Fruit fly (Drosophila melanogaster) whole organism, pupa: ENCODE results near the gene CG9132.
A peak's percentile ranks its signal among the peaks of the same experiment; 100 is the strongest.

Experiments
- CG10348 ChIP-seq: fragments of 200-800 bp; sonication (Bioruptor generic); IDR thresholded peaks from 2 replicates; pipeline ENCODE4 v1.3.6; 2022; ENCODE audit warnings: missing biosample characterization, missing genetic modification characterization
- CG12605 ChIP-seq: fragments of 200-800 bp; sonication (Bioruptor generic); IDR thresholded peaks from 2 replicates; pipeline ENCODE4 v1.3.6; 2022; ENCODE audit warnings: missing biosample characterization, missing genetic modification characterization
- CG13204 ChIP-seq: fragments of 200-800 bp; sonication (Bioruptor generic); optimal IDR thresholded peaks from 2 replicates; lab custom pipeline; 2018; ENCODE audit warnings: missing biosample characterization, mild to moderate bottlenecking, missing genetic modification characterization, moderate library complexity
- CG14655 ChIP-seq: fragments of 200-800 bp; sonication (Bioruptor generic); optimal IDR thresholded peaks from 3 replicates; lab custom pipeline; 2017; ENCODE audit warnings: mild to moderate bottlenecking, missing biosample characterization, missing genetic modification reagents, missing genetic modification characterization
- CG15710 ChIP-seq: fragments of 200-800 bp; sonication (Bioruptor generic); optimal IDR thresholded peaks from 2 replicates; lab custom pipeline; 2018; ENCODE audit warnings: missing biosample characterization, mild to moderate bottlenecking, missing genetic modification characterization, moderate library complexity
- CG17806 ChIP-seq: fragments of 200-800 bp; sonication (Bioruptor generic); optimal IDR thresholded peaks from 2 replicates; lab custom pipeline; 2018; ENCODE audit warnings: missing biosample characterization, mild to moderate bottlenecking, missing genetic modification characterization, moderate library complexity
- CG32121 ChIP-seq: fragments of 200-800 bp; sonication (Bioruptor generic); IDR thresholded peaks from 2 replicates; pipeline ENCODE4 v1.3.6; 2022; ENCODE audit warnings: missing biosample characterization, missing genetic modification characterization
- CG34367 ChIP-seq: fragments of 200-800 bp; sonication (Bioruptor generic); optimal IDR thresholded peaks from 2 replicates; lab custom pipeline; 2018; ENCODE audit warnings: missing biosample characterization, mild to moderate bottlenecking, missing genetic modification characterization
- CG4496 ChIP-seq: fragments of 200-800 bp; sonication (Bioruptor generic); IDR thresholded peaks from 3 replicates; pipeline ENCODE4 v1.3.6; 2022; ENCODE audit warnings: missing biosample characterization, missing genetic modification characterization
- CG8159 ChIP-seq: fragments of 200-800 bp; sonication (Bioruptor generic); optimal IDR thresholded peaks from 3 replicates; lab custom pipeline; 2018; ENCODE audit warnings: missing biosample characterization, mild to moderate bottlenecking, missing genetic modification characterization, moderate library complexity
- CG8301 ChIP-seq: fragments of 200-800 bp; sonication (Bioruptor generic); optimal IDR thresholded peaks from 2 replicates; lab custom pipeline; 2018; ENCODE audit warnings: missing biosample characterization, mild to moderate bottlenecking, missing genetic modification characterization
- CG9948 ChIP-seq: fragments of 200-800 bp; sonication (Bioruptor generic); optimal IDR thresholded peaks from 2 replicates; lab custom pipeline; 2018; ENCODE audit warnings: missing biosample characterization, mild to moderate bottlenecking, missing genetic modification characterization, moderate library complexity
- D1 ChIP-seq: fragments of 200-800 bp; sonication (Bioruptor generic); optimal IDR thresholded peaks from 2 replicates; lab custom pipeline; 2018; ENCODE audit warnings: missing biosample characterization, mild to moderate bottlenecking, missing genetic modification characterization, moderate library complexity
- EcR ChIP-seq: fragments of 200-800 bp; sonication (Bioruptor generic); optimal IDR thresholded peaks from 3 replicates; lab custom pipeline; 2019; ENCODE audit warnings: missing biosample characterization, missing genetic modification characterization, mild to moderate bottlenecking, moderate library complexity, missing genetic modification reagents
- Ets98B ChIP-seq: fragments of 200-800 bp; sonication (Bioruptor generic); IDR thresholded peaks from 2 replicates; pipeline ENCODE4 v1.3.6; 2022; ENCODE audit warnings: missing biosample characterization, missing genetic modification characterization
- Pif1A ChIP-seq: fragments of 200-800 bp; sonication (Bioruptor generic); optimal IDR thresholded peaks from 3 replicates; lab custom pipeline; 2016; ENCODE audit warnings: missing biosample characterization, missing genetic modification characterization
- Pif1B ChIP-seq: fragments of 200-800 bp; sonication (Bioruptor generic); optimal IDR thresholded peaks from 3 replicates; lab custom pipeline; 2016; ENCODE audit warnings: missing biosample characterization, missing genetic modification characterization
- Snoo ChIP-seq: fragments of 200-800 bp; sonication (Bioruptor generic); optimal IDR thresholded peaks from 3 replicates; lab custom pipeline; 2017; ENCODE audit warnings: missing biosample characterization, mild to moderate bottlenecking, missing genetic modification characterization, inconsistent platforms
- fd96Ca ChIP-seq: fragments of 200-800 bp; sonication (Bioruptor generic); IDR thresholded peaks from 3 replicates; pipeline ENCODE4 v1.3.6; 2022; ENCODE audit warnings: missing biosample characterization, missing genetic modification characterization
- gl ChIP-seq: fragments of 200-800 bp; sonication (Bioruptor generic); optimal IDR thresholded peaks from 2 replicates; lab custom pipeline; 2018; ENCODE audit warnings: missing biosample characterization, mild to moderate bottlenecking, missing genetic modification characterization
- rn ChIP-seq: fragments of 200-800 bp; sonication (Bioruptor generic); IDR thresholded peaks from 2 replicates; pipeline ENCODE4 v1.3.6; 2022; ENCODE audit warnings: missing biosample characterization, missing genetic modification characterization

CG9132 gene

dm6 chrX:16781055-16781454 lies 19.5 kb downstream of the CG9132 start:
- TF ChIP-seq CG4496 (GFP tag; lab: Robert Waterston, UW) (0 out of 3 replicates have a peak, but pooled peaks have one; percentile 31), EcR (GFP tag; lab: Kevin White, UChicago) (no peak), Ets98B (GFP tag; lab: Robert Waterston, UW) (peak; percentile 53), fd96Ca (peak; percentile 59; the same call in 2 of the 3 replicates), CG32121 (GFP tag; lab: Robert Waterston, UW) (peak; percentile 60), CG12605 (GFP tag; lab: Robert Waterston, UW) (0 out of 2 replicates have a peak, but pooled peaks have one; percentile 44)
- TF ChIP-seq, all 21 proteins: peak for 5

DNA sequence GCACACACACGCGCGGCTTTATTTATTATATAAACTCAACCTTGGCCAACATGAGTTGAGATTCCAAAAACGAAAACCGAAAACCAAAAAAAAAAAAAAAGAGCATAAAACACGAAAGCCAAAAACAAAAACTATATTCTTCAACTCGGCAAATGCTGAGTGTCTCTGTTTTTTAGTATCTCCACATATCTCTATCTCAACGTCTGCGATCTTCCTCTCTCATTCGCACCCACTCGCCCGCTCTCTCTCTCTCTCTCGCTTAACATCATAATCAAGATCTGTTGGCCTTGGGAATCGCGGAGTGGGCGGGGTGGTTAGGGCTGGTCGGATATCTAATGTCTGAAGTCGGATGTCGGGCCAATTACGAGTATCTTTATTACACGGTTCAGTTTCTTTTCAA lies 20.3 kb downstream of the CG9132 start:
- TF ChIP-seq CG4496 (GFP tag; lab: Robert Waterston, UW) (0 out of 3 replicates have a peak, but pooled peaks have one; percentile 34), CG8159 (no peak)

dm6 chrX:16778138-16778672 lies 22.3 kb downstream of the CG9132 start:
- TF ChIP-seq Pif1A (GFP tag; lab: Kevin White, UChicago) (peak; percentile 21), CG14655 (GFP tag; lab: Kevin White, UChicago) (peak; percentile 56), CG8159 (peak; percentile 32), CG17806 (tag; lab: Kevin White, UChicago) (peak; percentile 12), CG12605 (GFP tag; lab: Robert Waterston, UW) (no peak), CG8301 (tag; lab: Kevin White, UChicago) (peak; percentile 36), Snoo (tag; lab: Kevin White, UChicago) (no peak), CG9948 (peak; percentile 12), fd96Ca (no peak)
- TF ChIP-seq, all 21 proteins: peak for 6

- no peak for TF ChIP-seq CG9948
- TF ChIP-seq CG8301 (tag; lab: Kevin White, UChicago): no peak
- TF ChIP-seq CG17806 (tag; lab: Kevin White, UChicago): no peak
- no peak for TF ChIP-seq Pif1A (GFP tag; lab: Kevin White, UChicago)
- no peak for TF ChIP-seq gl (tag; lab: Kevin White, UChicago)
- TF ChIP-seq CG12605 (GFP tag; lab: Robert Waterston, UW): no peak
- no peak for TF ChIP-seq CG13204 (GFP tag; lab: Kevin White, UChicago)
- TF ChIP-seq CG4496 (GFP tag; lab: Robert Waterston, UW): no peak
- no peak for TF ChIP-seq CG8159
- no peak for TF ChIP-seq D1 (tag; lab: Kevin White, UChicago)
- TF ChIP-seq CG34367 (tag; lab: Kevin White, UChicago): no peak
- TF ChIP-seq EcR (GFP tag; lab: Kevin White, UChicago): no peak
- TF ChIP-seq fd96Ca: no peak
- TF ChIP-seq CG10348 (GFP tag; lab: Robert Waterston, UW): no peak
- no peak for TF ChIP-seq Snoo (tag; lab: Kevin White, UChicago)
- TF ChIP-seq, all 21 proteins: peak for 0
These were observed 25.4 kb downstream of the CG9132 start for dm6 chrX:16775083-16775482.

dm6 chrX:16774201-16775061 lies 26.1 kb downstream of the CG9132 start:
- TF ChIP-seq CG15710 (no peak), CG8159 (no peak), CG10348 (GFP tag; lab: Robert Waterston, UW) (no peak), fd96Ca (no peak), CG12605 (GFP tag; lab: Robert Waterston, UW) (no peak), CG4496 (GFP tag; lab: Robert Waterston, UW) (no peak), Pif1B (GFP tag; lab: Kevin White, UChicago) (no peak), Pif1A (GFP tag; lab: Kevin White, UChicago) (no peak), Ets98B (GFP tag; lab: Robert Waterston, UW) (no peak), CG9948 (no peak), EcR (GFP tag; lab: Kevin White, UChicago) (no peak), CG17806 (tag; lab: Kevin White, UChicago) (no peak), CG14655 (GFP tag; lab: Kevin White, UChicago) (no peak), CG13204 (GFP tag; lab: Kevin White, UChicago) (no peak), gl (tag; lab: Kevin White, UChicago) (no peak), CG34367 (tag; lab: Kevin White, UChicago) (no peak), D1 (tag; lab: Kevin White, UChicago) (no peak), Snoo (tag; lab: Kevin White, UChicago) (no peak), rn (no peak), CG32121 (GFP tag; lab: Robert Waterston, UW) (no peak)
